Worm (Caenorhabditis elegans) whole organism, mixed stage, embryonic: ENCODE results near the gene C33A12.3.

Source experiments
- M03D4.4 ChIP-seq: sonication (generic microtip); optimal IDR thresholded peaks from 2 replicates; lab custom pipeline; 2017; ENCODE audit warnings: mild to moderate bottlenecking, missing genetic modification characterization, missing compliant biosample characterization
- ceh-43 ChIP-seq: fragments of 200-800 bp; sonication (Bioruptor generic); optimal IDR thresholded peaks from 2 replicates; lab custom pipeline; 2018; ENCODE audit warnings: mild to moderate bottlenecking, missing genetic modification characterization, moderate library complexity, missing compliant biosample characterization
- lin-13 ChIP-seq: fragments of 150-350 bp; optimal IDR thresholded peaks from 2 replicates; lab custom pipeline; 2014; ENCODE audit warnings: missing biosample characterization, missing genetic modification characterization
- mab-5 ChIP-seq: fragments of 150-350 bp; optimal IDR thresholded peaks from 2 replicates; lab custom pipeline; 2014; ENCODE audit warnings: missing biosample characterization, missing genetic modification characterization
- snpc-4 ChIP-seq: fragments of 150-350 bp; optimal IDR thresholded peaks from 2 replicates; lab custom pipeline; 2014; ENCODE audit warnings: missing biosample characterization, missing genetic modification characterization
- unc-39 ChIP-seq: fragments of 150-350 bp; optimal IDR thresholded peaks from 2 replicates; lab custom pipeline; 2014; ENCODE audit warnings: missing biosample characterization, missing genetic modification characterization

DNA sequence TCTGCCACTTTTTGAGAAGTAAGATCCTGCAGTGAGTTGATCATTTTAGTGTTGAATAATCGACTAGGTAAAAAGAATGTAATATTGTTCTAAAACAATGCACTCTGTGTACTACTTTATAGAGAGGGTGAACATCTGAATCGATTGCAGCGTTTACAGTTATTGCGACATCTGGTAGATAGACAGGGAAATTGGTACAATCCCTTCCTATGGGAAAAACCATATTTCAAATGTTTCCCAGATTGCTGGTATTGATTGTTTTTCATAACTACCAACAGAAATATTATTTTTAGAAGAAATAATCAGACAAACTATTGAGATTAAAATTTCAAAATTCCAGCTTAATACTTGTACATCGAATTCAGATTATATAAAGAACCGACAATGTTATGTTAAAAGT, 27.8 kb downstream of the C33A12.3 start, which contains the start of gene gadr-2:
- TF ChIP-seq snpc-4 (tag; lab: Kevin White, UChicago): no peak
- TF ChIP-seq mab-5 (tag; lab: Kevin White, UChicago): no peak
- TF ChIP-seq lin-13: no peak
- TF ChIP-seq ceh-43: no peak
- TF ChIP-seq M03D4.4 (tag; lab: Kevin White, UChicago): no peak
- no peak for TF ChIP-seq unc-39 (tag; lab: Kevin White, UChicago)
